Worm (Caenorhabditis elegans): ENCODE data around the gene par-3.

The par-3 gene

ce11 chrIII:5721888-5722287, 57.9 kb downstream of the par-3 start:
- TF ChIP-seq scrt-1 (GFP tag; IDR thresholded peaks at IDR 0.05) (no peak), flt-1 (GFP tag; IDR thresholded peaks at IDR 0.05) (no peak), ets-7 (tag; optimal IDR thresholded peaks at IDR 0.05) (no peak), ceh-13 (GFP tag; optimal IDR thresholded peaks at IDR 0.05) (no peak), ceh-36 (tag; optimal IDR thresholded peaks at IDR 0.05) (no peak), hnd-1 (tag; optimal IDR thresholded peaks at IDR 0.05) (no peak), F13C5.2 (tag; optimal IDR thresholded peaks at IDR 0.05) (no peak), tra-4 (tag; optimal IDR thresholded peaks at IDR 0.05) (no peak), ama-1 (optimal IDR thresholded peaks at IDR 0.05) (no peak), hmg-4 (GFP tag; optimal IDR thresholded peaks at IDR 0.05) (peak; percentile 21), pes-1 (GFP tag; IDR thresholded peaks at IDR 0.05) (no peak), sea-1 (GFP tag; conservative IDR thresholded peaks at IDR 0.05) (no peak), aly-1 (tag; optimal IDR thresholded peaks at IDR 0.05) (no peak), tbx-11 (GFP tag; IDR thresholded peaks at IDR 0.05) (no peak), tbx-37 (GFP tag; conservative IDR thresholded peaks at IDR 0.05) (peak; percentile 12; the same call in 1 of the 2 replicates), hmbx-1 (tag; optimal IDR thresholded peaks at IDR 0.05) (no peak), B0310.2 (tag; optimal IDR thresholded peaks at IDR 0.05) (no peak)

- TF ChIP-seq ceh-13 (GFP tag; optimal IDR thresholded peaks at IDR 0.05) (no peak), ama-1 (optimal IDR thresholded peaks at IDR 0.05) (no peak), tbx-37 (GFP tag; conservative IDR thresholded peaks at IDR 0.05) (no peak), ets-7 (tag; optimal IDR thresholded peaks at IDR 0.05) (no peak), tra-4 (tag; optimal IDR thresholded peaks at IDR 0.05) (no peak), aly-1 (tag; optimal IDR thresholded peaks at IDR 0.05) (no peak), pes-1 (GFP tag; IDR thresholded peaks at IDR 0.05) (no peak), tbx-11 (GFP tag; IDR thresholded peaks at IDR 0.05) (no peak), flt-1 (GFP tag; IDR thresholded peaks at IDR 0.05) (no peak), hmbx-1 (tag; optimal IDR thresholded peaks at IDR 0.05) (no peak), sea-1 (GFP tag; conservative IDR thresholded peaks at IDR 0.05) (no peak), B0310.2 (tag; optimal IDR thresholded peaks at IDR 0.05) (no peak)
Measured at ce11 chrIII:5722550-5722949, 58.5 kb downstream of the par-3 start, which contains the start of gene wrm-1. Gene wrm-1 (plus strand): TSS chrIII:5722850.

All from whole organism, early embryonic.